Fruit fly (Drosophila melanogaster): ENCODE data around the gene Cpsf6.

- TF ChIP-seq eg (GFP tag; IDR thresholded peaks at IDR 0.05) (no peak; the same call in 2 of the 3 replicates), CG6808 (GFP tag; optimal IDR thresholded peaks at IDR 0.05) (peak; percentile 12), Sox102F (GFP tag; optimal IDR thresholded peaks at IDR 0.05) (peak; percentile 58), salr (GFP tag; optimal IDR thresholded peaks at IDR 0.05) (no peak), fd85E (GFP tag; optimal IDR thresholded peaks at IDR 0.05) (no peak), fd59A (GFP tag; optimal IDR thresholded peaks at IDR 0.05) (no peak), Hr38 (GFP tag; optimal IDR thresholded peaks at IDR 0.05) (no peak), cyc (GFP tag; optimal IDR thresholded peaks at IDR 0.05) (no peak), CG7368 (GFP tag; optimal IDR thresholded peaks at IDR 0.05) (no peak), CG11762 (GFP tag; optimal IDR thresholded peaks at IDR 0.05; ENCODE audit: insufficient read depth) (no peak), CG10631 (GFP tag; optimal IDR thresholded peaks at IDR 0.05) (no peak)
Measured at dm6 chr3L:8360643-8361110, 45.4 kb upstream of the Cpsf6 start, which contains the start of gene Idh.
